Worm (Caenorhabditis elegans): ENCODE measurements around the gene ccz-1.
A peak's percentile ranks its signal among the peaks of the same experiment; 100 is the strongest.

ccz-1 gene

ce11 chrV:13652322-13652721 is 26.4 kb upstream of the ccz-1 start:
- TF ChIP-seq nhr-23 (tag; optimal IDR thresholded peaks at IDR 0.05) (no peak), elt-2 (tag; optimal IDR thresholded peaks at IDR 0.05) (peak; percentile 4), nhr-43 (tag; optimal IDR thresholded peaks at IDR 0.05; ENCODE audit: poor library complexity, severe bottlenecking) (peak; percentile 55)

ce11 chrV:13653713-13654393 is 24.8 kb upstream of the ccz-1 start, which contains the start of gene lpin-1:
TSS of gene lpin-1 (minus strand) at chrV:13654129.
- TF ChIP-seq zag-1 (tag; optimal IDR thresholded peaks at IDR 0.05) (no peak), elt-2 (tag; optimal IDR thresholded peaks at IDR 0.05) (peak; percentile 72), fkh-10 (GFP tag; optimal IDR thresholded peaks at IDR 0.05) (no peak), pqm-1 (tag; optimal IDR thresholded peaks at IDR 0.05) (peak; percentile 79), nhr-76 (tag; optimal IDR thresholded peaks at IDR 0.05) (no peak), nhr-25 (tag; optimal IDR thresholded peaks at IDR 0.05) (peak; percentile 19), lsy-12 (tag; optimal IDR thresholded peaks at IDR 0.05) (peak; percentile 11), lin-15B (tag; optimal IDR thresholded peaks at IDR 0.05) (no peak), jun-1 (tag; optimal IDR thresholded peaks at IDR 0.05) (no peak), nhr-43 (tag; optimal IDR thresholded peaks at IDR 0.05; ENCODE audit: poor library complexity, severe bottlenecking) (peak; percentile 0), elt-3 (tag; optimal IDR thresholded peaks at IDR 0.05) (no peak), fos-1 (tag; optimal IDR thresholded peaks at IDR 0.05) (no peak), hmg-11 (tag; optimal IDR thresholded peaks at IDR 0.05) (no peak), nhr-23 (tag; optimal IDR thresholded peaks at IDR 0.05) (peak; percentile 32), daf-12 (tag; optimal IDR thresholded peaks at IDR 0.05) (no peak)

DNA sequence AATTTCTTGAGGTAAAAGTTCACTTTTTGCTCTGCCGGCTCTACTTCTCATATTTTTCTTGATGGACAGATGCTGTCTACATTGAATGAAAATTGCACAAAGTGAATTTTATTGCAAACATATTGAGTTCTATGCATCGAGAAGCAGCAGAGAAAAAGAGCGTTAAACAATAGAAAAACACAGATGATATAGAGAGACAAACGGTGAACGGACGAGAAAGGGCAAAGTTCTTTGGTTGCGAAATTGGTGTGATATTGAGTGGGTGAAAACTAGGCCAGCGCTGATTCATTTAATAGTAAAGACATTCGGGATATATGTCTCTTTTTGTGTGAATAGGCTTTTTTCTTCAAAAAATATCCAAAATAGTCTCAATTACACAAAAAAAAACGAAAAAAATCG is 24.3 kb upstream of the ccz-1 start:
- TF ChIP-seq nhr-43 (tag; optimal IDR thresholded peaks at IDR 0.05; ENCODE audit: poor library complexity, severe bottlenecking) = peak; percentile 34
- no peak for TF ChIP-seq ceh-16 (tag; optimal IDR thresholded peaks at IDR 0.05)
- TF ChIP-seq pha-4 (tag; optimal IDR thresholded peaks at IDR 0.05) = peak; percentile 1
- TF ChIP-seq ama-1 (optimal IDR thresholded peaks at IDR 0.05) = peak; percentile 70
- no peak for TF ChIP-seq daf-12 (tag; optimal IDR thresholded peaks at IDR 0.05)
- no peak for TF ChIP-seq nhr-67 (tag; optimal IDR thresholded peaks at IDR 0.05)
- TF ChIP-seq ceh-82 (tag; optimal IDR thresholded peaks at IDR 0.05) = no peak

- no peak for TF ChIP-seq nhr-67 (tag; optimal IDR thresholded peaks at IDR 0.05)
- no peak for TF ChIP-seq ceh-16 (tag; optimal IDR thresholded peaks at IDR 0.05)
- no peak for TF ChIP-seq ceh-9 (tag; optimal IDR thresholded peaks at IDR 0.05)
- TF ChIP-seq skn-1 (tag; optimal IDR thresholded peaks at IDR 0.05) = no peak
- TF ChIP-seq zag-1 (tag; optimal IDR thresholded peaks at IDR 0.05) = no peak
- TF ChIP-seq elt-3 (tag; optimal IDR thresholded peaks at IDR 0.05) = no peak
- peak; percentile 1 for TF ChIP-seq pqm-1 (tag; optimal IDR thresholded peaks at IDR 0.05)
- TF ChIP-seq egl-5 (tag; optimal IDR thresholded peaks at IDR 0.05) = peak; percentile 70
- TF ChIP-seq ZK546.5 (tag; optimal IDR thresholded peaks at IDR 0.05) = no peak
- no peak for TF ChIP-seq nhr-77 (tag; optimal IDR thresholded peaks at IDR 0.05)
- TF ChIP-seq elt-2 (tag; optimal IDR thresholded peaks at IDR 0.05) = peak; percentile 28
- TF ChIP-seq nhr-237 (tag; optimal IDR thresholded peaks at IDR 0.05) = no peak
- peak; percentile 11 for TF ChIP-seq mdl-1 (tag; optimal IDR thresholded peaks at IDR 0.05)
- no peak for TF ChIP-seq eor-1 (tag; optimal IDR thresholded peaks at IDR 0.05)
- no peak for TF ChIP-seq nhr-12 (tag; optimal IDR thresholded peaks at IDR 0.05)
- peak; percentile 9 for TF ChIP-seq tbx-2 (tag; optimal IDR thresholded peaks at IDR 0.05)
- no peak for TF ChIP-seq ztf-4 (tag; optimal IDR thresholded peaks at IDR 0.05)
- peak; percentile 61 for TF ChIP-seq elt-1 (tag; optimal IDR thresholded peaks at IDR 0.05)
- no peak for TF ChIP-seq daf-12 (tag; optimal IDR thresholded peaks at IDR 0.05)
- TF ChIP-seq fkh-2 (tag; optimal IDR thresholded peaks at IDR 0.05) = no peak
- TF ChIP-seq nhr-11 (tag; optimal IDR thresholded peaks at IDR 0.05) = peak; percentile 22
- peak; percentile 81 for TF ChIP-seq nhr-25 (tag; optimal IDR thresholded peaks at IDR 0.05)
- TF ChIP-seq hmg-11 (tag; optimal IDR thresholded peaks at IDR 0.05) = peak; percentile 47
- TF ChIP-seq jun-1 (tag; optimal IDR thresholded peaks at IDR 0.05) = peak; percentile 7
- TF ChIP-seq mml-1 (tag; optimal IDR thresholded peaks at IDR 0.05) = no peak
- TF ChIP-seq ceh-28 (tag; optimal IDR thresholded peaks at IDR 0.05) = peak; percentile 51
- TF ChIP-seq lin-15B (tag; optimal IDR thresholded peaks at IDR 0.05) = peak; percentile 61
- TF ChIP-seq unc-39 (tag; optimal IDR thresholded peaks at IDR 0.05) = no peak
- no peak for TF ChIP-seq sea-2 (GFP tag; optimal IDR thresholded peaks at IDR 0.05)
- TF ChIP-seq nfya-1 (tag; optimal IDR thresholded peaks at IDR 0.05; ENCODE audit: insufficient read depth) = peak; percentile 80
- no peak for TF ChIP-seq nhr-76 (tag; optimal IDR thresholded peaks at IDR 0.05)
- peak; percentile 70 for TF ChIP-seq lin-39 (tag; optimal IDR thresholded peaks at IDR 0.05)
- peak; percentile 37 for TF ChIP-seq snpc-4 (tag; optimal IDR thresholded peaks at IDR 0.05)
- peak; percentile 24 for TF ChIP-seq unc-62 (GFP tag; optimal IDR thresholded peaks at IDR 0.05)
- peak; percentile 63 for TF ChIP-seq ama-1 (optimal IDR thresholded peaks at IDR 0.05)
- TF ChIP-seq ceh-82 (tag; optimal IDR thresholded peaks at IDR 0.05) = no peak
- TF ChIP-seq pha-4 (tag; optimal IDR thresholded peaks at IDR 0.05) = peak; percentile 83
- peak; percentile 21 for TF ChIP-seq nhr-28 (tag; optimal IDR thresholded peaks at IDR 0.05)
- peak; percentile 84 for TF ChIP-seq nhr-23 (tag; optimal IDR thresholded peaks at IDR 0.05)
- peak; percentile 51 for TF ChIP-seq fkh-10 (GFP tag; optimal IDR thresholded peaks at IDR 0.05)
These were observed 23.4 kb upstream of the ccz-1 start for ce11 chrV:13655202-13655764.
